Fruit fly (Drosophila melanogaster) whole organism, embryonic: Measurements from ENCODE around the gene cpb.
A peak's percentile ranks its signal among the peaks of the same experiment; 100 is the strongest.

ENCODE experiments used
- Abd-B ChIP-seq: fragments of 200-800 bp; sonication (Bioruptor generic); optimal IDR thresholded peaks from 2 replicates; lab custom pipeline; 2018; ENCODE audit warnings: missing biosample characterization, mild to moderate bottlenecking, missing genetic modification characterization, moderate library complexity
- BtbVII ChIP-seq: fragments of 200-800 bp; sonication (Bioruptor generic); optimal IDR thresholded peaks from 3 replicates; lab custom pipeline; 2017; ENCODE audit warnings: missing biosample characterization, mild to moderate bottlenecking, missing genetic modification characterization
- CG10321 ChIP-seq: fragments of 200-800 bp; sonication (Bioruptor generic); IDR thresholded peaks from 2 replicates; pipeline ENCODE4 v1.3.6; 2022; ENCODE audit warnings: missing biosample characterization, missing genetic modification characterization
- CG12104 ChIP-seq: fragments of 200-800 bp; sonication (Bioruptor generic); optimal IDR thresholded peaks from 3 replicates; lab custom pipeline; 2016; ENCODE audit warnings: missing biosample characterization, missing genetic modification characterization
- CG15601 ChIP-seq: fragments of 200-800 bp; sonication (Bioruptor generic); optimal IDR thresholded peaks from 3 replicates; lab custom pipeline; 2019; ENCODE audit warnings: missing biosample characterization, mild to moderate bottlenecking, missing genetic modification characterization, moderate library complexity
- CG1603 ChIP-seq: fragments of 200-800 bp; sonication (Bioruptor generic); optimal IDR thresholded peaks from 2 replicates; lab custom pipeline; 2019; ENCODE audit warnings: missing biosample characterization, mild to moderate bottlenecking, missing genetic modification characterization, moderate library complexity
- CG18011 ChIP-seq: fragments of 200-800 bp; sonication (Bioruptor generic); optimal IDR thresholded peaks from 2 replicates; lab custom pipeline; 2017; ENCODE audit warnings: missing biosample characterization, missing genetic modification characterization, mild to moderate bottlenecking, moderate library complexity, missing genotype
- CG32532 ChIP-seq: fragments of 200-800 bp; sonication (Bioruptor generic); IDR thresholded peaks from 2 replicates; pipeline ENCODE4 v1.3.6; 2022; ENCODE audit warnings: missing biosample characterization, missing genetic modification characterization
- CG3281 ChIP-seq: fragments of 200-800 bp; sonication (Bioruptor generic); optimal IDR thresholded peaks from 3 replicates; lab custom pipeline; 2017; ENCODE audit warnings: missing biosample characterization, mild to moderate bottlenecking, missing genetic modification characterization
- CG3407 ChIP-seq: fragments of 200-800 bp; sonication (Bioruptor generic); optimal IDR thresholded peaks from 2 replicates; lab custom pipeline; 2018; ENCODE audit warnings: missing biosample characterization, mild to moderate bottlenecking, missing genetic modification characterization
- CG42726 ChIP-seq: fragments of 200-800 bp; sonication (Bioruptor generic); IDR thresholded peaks from 2 replicates; pipeline ENCODE4 v1.3.6; 2022; ENCODE audit warnings: missing biosample characterization, missing genetic modification characterization; ENCODE audit not compliant: partially characterized antibody
- CG4360 ChIP-seq: fragments of 200-800 bp; sonication (Bioruptor generic); IDR thresholded peaks from 2 replicates; pipeline ENCODE4 v1.3.6; 2022; ENCODE audit warnings: missing biosample characterization, missing genetic modification characterization
- CG5180 ChIP-seq: fragments of 200-800 bp; sonication (Bioruptor generic); optimal IDR thresholded peaks from 3 replicates; lab custom pipeline; 2017; ENCODE audit warnings: missing biosample characterization, missing genetic modification characterization, mild to moderate bottlenecking, moderate library complexity, missing genetic modification reagents
- CG6175 ChIP-seq: fragments of 200-800 bp; sonication (Bioruptor generic); IDR thresholded peaks from 3 replicates; pipeline ENCODE4 v1.3.6; 2022; ENCODE audit warnings: missing biosample characterization, missing genetic modification characterization
- CG6813 ChIP-seq: fragments of 200-800 bp; sonication (Bioruptor generic); optimal IDR thresholded peaks from 2 replicates; lab custom pipeline; 2017; ENCODE audit warnings: missing biosample characterization, missing genetic modification characterization, mild to moderate bottlenecking, moderate library complexity, missing genetic modification reagents
- CG8388 ChIP-seq: fragments of 200-800 bp; sonication (Bioruptor generic); optimal IDR thresholded peaks from 2 replicates; lab custom pipeline; 2019; ENCODE audit warnings: missing biosample characterization, mild to moderate bottlenecking, missing genetic modification characterization, moderate library complexity
- CG9437 ChIP-seq: fragments of 200-800 bp; sonication (Bioruptor generic); optimal IDR thresholded peaks from 2 replicates; lab custom pipeline; 2018; ENCODE audit warnings: missing biosample characterization, mild to moderate bottlenecking, missing genetic modification characterization
- CoRest ChIP-seq: fragments of 200-800 bp; sonication (Bioruptor generic); optimal IDR thresholded peaks from 3 replicates; lab custom pipeline; 2018; ENCODE audit warnings: missing biosample characterization, mild to moderate bottlenecking, missing genetic modification characterization, moderate library complexity
- Deaf1 ChIP-seq: fragments of 200-800 bp; optimal IDR thresholded peaks from 3 replicates; lab custom pipeline; 2019; ENCODE audit warnings: missing biosample characterization, mild to moderate bottlenecking, missing genetic modification characterization, moderate library complexity
- Dip3 ChIP-seq: fragments of 200-800 bp; sonication (Bioruptor generic); optimal IDR thresholded peaks from 3 replicates; lab custom pipeline; 2016; ENCODE audit warnings: missing biosample characterization, missing genetic modification characterization
- Dp ChIP-seq: fragments of 200-800 bp; sonication (Bioruptor generic); optimal IDR thresholded peaks from 2 replicates; lab custom pipeline; 2018; ENCODE audit warnings: missing biosample characterization, mild to moderate bottlenecking, missing genetic modification characterization, moderate library complexity
- ERR ChIP-seq: fragments of 200-800 bp; sonication (Bioruptor generic); optimal IDR thresholded peaks from 2 replicates; lab custom pipeline; 2016; ENCODE audit warnings: missing biosample characterization, missing genetic modification characterization
- HLH54F ChIP-seq: fragments of 200-800 bp; sonication (Bioruptor generic); optimal IDR thresholded peaks from 3 replicates; lab custom pipeline; 2016; ENCODE audit warnings: missing biosample characterization, missing genetic modification characterization
- HLHmδ ChIP-seq: fragments of 200-800 bp; sonication (Bioruptor generic); optimal IDR thresholded peaks from 2 replicates; lab custom pipeline; 2018; ENCODE audit warnings: missing biosample characterization, mild to moderate bottlenecking, missing genetic modification characterization, moderate library complexity
- HmgZ ChIP-seq: fragments of 200-800 bp; sonication (Bioruptor generic); optimal IDR thresholded peaks from 2 replicates; lab custom pipeline; 2018; ENCODE audit warnings: missing biosample characterization, mild to moderate bottlenecking, missing genetic modification characterization
- Hr39 ChIP-seq: fragments of >200 bp; optimal IDR thresholded peaks from 2 replicates; lab custom pipeline; 2017
- MBD-R2 ChIP-seq: fragments of 200-800 bp; sonication (Bioruptor generic); IDR thresholded peaks from 2 replicates; pipeline ENCODE4 v1.3.6; 2022; ENCODE audit warnings: missing biosample characterization, missing genetic modification characterization
- Rx ChIP-seq: fragments of 200-800 bp; sonication (Bioruptor generic); IDR thresholded peaks from 2 replicates; pipeline ENCODE4 v1.3.6; 2022; ENCODE audit warnings: missing biosample characterization, missing genetic modification characterization
- Scr ChIP-seq: fragments of 200-800 bp; sonication (Bioruptor generic); IDR thresholded peaks from 2 replicates; pipeline ENCODE4 v1.3.6; 2022; ENCODE audit warnings: missing biosample characterization, missing genetic modification characterization; ENCODE audit not compliant: partially characterized antibody
- chn ChIP-seq: fragments of 200-800 bp; sonication (Bioruptor generic); optimal IDR thresholded peaks from 2 replicates; lab custom pipeline; 2016; ENCODE audit warnings: missing biosample characterization, missing genetic modification characterization
- crp ChIP-seq, 2 experiments: fragments of 200-800 bp; sonication (Bioruptor generic); optimal IDR thresholded peaks; 2 replicates in 1 of 2; 3 replicates in 1 of 2; lab custom pipeline; 2017; ENCODE audit warnings: missing biosample characterization in 2 of 2, missing genetic modification characterization in 2 of 2, mild to moderate bottlenecking in 1 of 2, moderate library complexity in 1 of 2
- dan ChIP-seq: fragments of 200-800 bp; sonication (Bioruptor generic); IDR thresholded peaks from 2 replicates; pipeline ENCODE4 v1.3.6; 2022; ENCODE audit warnings: missing biosample characterization, missing genetic modification characterization
- dati ChIP-seq: fragments of 200-800 bp; sonication (Bioruptor generic); IDR thresholded peaks from 2 replicates; pipeline ENCODE4 v1.3.6; 2022; ENCODE audit warnings: missing biosample characterization, missing genetic modification characterization
- exex ChIP-seq: fragments of 200-800 bp; sonication (Bioruptor generic); optimal IDR thresholded peaks from 4 replicates; lab custom pipeline; 2018; ENCODE audit warnings: missing biosample characterization, mild to moderate bottlenecking, missing genetic modification characterization, moderate library complexity
- her ChIP-seq: fragments of 200-800 bp; sonication (Bioruptor generic); optimal IDR thresholded peaks from 2 replicates; lab custom pipeline; 2016; ENCODE audit warnings: missing biosample characterization, missing genetic modification characterization
- jumu ChIP-seq: fragments of 200-800 bp; sonication (Bioruptor generic); optimal IDR thresholded peaks from 3 replicates; lab custom pipeline; 2016; ENCODE audit warnings: missing biosample characterization, missing genetic modification characterization
- ken ChIP-seq: fragments of 200-800 bp; sonication (Bioruptor generic); IDR thresholded peaks from 3 replicates; pipeline ENCODE4 v1.3.6; 2022; ENCODE audit warnings: missing biosample characterization, missing genetic modification characterization
- lmd ChIP-seq: fragments of 200-800 bp; sonication (Bioruptor generic); IDR thresholded peaks from 2 replicates; pipeline ENCODE4 v1.3.6; 2022; ENCODE audit warnings: missing biosample characterization, missing genetic modification characterization
- pfk ChIP-seq: fragments of 200-800 bp; sonication (Bioruptor generic); optimal IDR thresholded peaks from 2 replicates; lab custom pipeline; 2018; ENCODE audit warnings: missing biosample characterization, mild to moderate bottlenecking, missing genetic modification characterization, moderate library complexity
- pita ChIP-seq: fragments of 200-800 bp; sonication (Bioruptor generic); optimal IDR thresholded peaks from 2 replicates; lab custom pipeline; 2017; ENCODE audit warnings: missing biosample characterization, mild to moderate bottlenecking, missing genetic modification characterization
- pnt ChIP-seq: fragments of 200-800 bp; sonication (Bioruptor generic); optimal IDR thresholded peaks from 3 replicates; lab custom pipeline; 2016; ENCODE audit warnings: missing biosample characterization, missing genetic modification characterization
- pum ChIP-seq: fragments of 200-800 bp; sonication (Bioruptor generic); optimal IDR thresholded peaks from 2 replicates; lab custom pipeline; 2016; ENCODE audit warnings: missing biosample characterization, missing genetic modification characterization
- rib ChIP-seq: fragments of 200-800 bp; sonication (Bioruptor generic); IDR thresholded peaks from 2 replicates; pipeline ENCODE4 v1.3.6; 2022; ENCODE audit warnings: missing biosample characterization, missing genetic modification characterization
- seq ChIP-seq: fragments of 200-800 bp; sonication (Bioruptor generic); IDR thresholded peaks from 2 replicates; pipeline ENCODE4 v1.3.6; 2022; ENCODE audit warnings: missing biosample characterization, missing genetic modification characterization
- sima ChIP-seq: fragments of 200-800 bp; sonication (Bioruptor generic); optimal IDR thresholded peaks from 2 replicates; lab custom pipeline; 2016; ENCODE audit warnings: missing biosample characterization, missing genetic modification characterization
- sqz ChIP-seq: fragments of 200-800 bp; sonication (Bioruptor generic); optimal IDR thresholded peaks from 3 replicates; lab custom pipeline; 2018; ENCODE audit warnings: missing biosample characterization, mild to moderate bottlenecking, missing genetic modification characterization
- stc ChIP-seq: fragments of 200-800 bp; sonication (Bioruptor generic); IDR thresholded peaks from 2 replicates; pipeline ENCODE4 v1.3.6; 2022; ENCODE audit warnings: missing biosample characterization, missing genetic modification characterization
- sug ChIP-seq: fragments of 200-800 bp; optimal IDR thresholded peaks from 2 replicates; lab custom pipeline; 2019; ENCODE audit warnings: missing biosample characterization, mild to moderate bottlenecking, missing genetic modification characterization, moderate library complexity
- usp ChIP-seq: fragments of >200 bp; optimal IDR thresholded peaks from 2 replicates; lab custom pipeline; 2017; ENCODE audit warnings: missing biosample characterization, missing genetic modification characterization
- zfh2 ChIP-seq: fragments of 200-800 bp; sonication (Bioruptor generic); optimal IDR thresholded peaks from 2 replicates; lab custom pipeline; 2016; ENCODE audit warnings: missing biosample characterization, missing genetic modification characterization

Gene cpb

DNA sequence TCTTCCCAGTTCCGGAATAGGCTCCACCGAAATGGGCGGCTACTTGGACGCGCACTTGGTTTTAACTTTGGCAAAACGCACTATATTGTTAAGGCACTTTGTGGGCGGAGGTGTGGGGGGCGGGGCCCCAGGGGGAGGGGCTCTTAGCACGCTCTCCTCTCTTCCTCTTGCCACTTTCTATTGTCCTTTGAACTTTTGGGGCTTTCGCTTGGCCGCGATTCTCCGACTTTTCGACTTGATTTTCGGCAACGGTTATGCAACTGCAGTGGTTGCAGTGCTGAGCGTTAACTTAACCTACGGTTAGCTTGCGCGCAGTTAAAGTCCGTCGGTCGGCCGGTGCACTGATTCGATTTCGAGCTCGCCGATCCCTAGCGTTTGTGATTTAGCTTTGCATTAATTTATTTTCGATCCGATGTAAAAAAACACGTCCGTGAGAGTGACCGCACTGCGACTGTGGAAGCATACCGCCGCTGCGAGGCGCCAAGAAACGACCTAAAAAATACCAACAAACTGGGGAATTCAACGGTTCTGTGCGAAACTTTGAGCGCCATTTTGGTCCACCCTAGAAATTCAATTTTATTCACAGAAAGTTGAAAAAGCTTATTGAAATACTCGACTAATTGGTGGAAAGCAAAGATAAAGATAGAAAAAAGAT, 19.4 kb downstream of the cpb start, which contains the start of gene Rim2 (continued):
- no peak for TF ChIP-seq CG9437 (GFP tag; lab: Kevin White, UChicago)
- peak; percentile 22; the same call in 1 of the 2 replicates for TF ChIP-seq CG4360 (GFP tag; lab: Robert Waterston, UW)
- TF ChIP-seq exex (tag; lab: Kevin White, UChicago), result peak; percentile 25
- TF ChIP-seq chn (GFP tag; lab: Kevin White, UChicago), result peak; percentile 15
- 0 out of 2 replicates have a peak, but pooled peaks have one; percentile 13 for TF ChIP-seq CG10321
- TF ChIP-seq ERR (GFP tag; lab: Kevin White, UChicago), result peak; percentile 61
- TF ChIP-seq CG1603 (tag; lab: Kevin White, UChicago), result peak; percentile 66
- TF ChIP-seq HLH54F (GFP tag; lab: Kevin White, UChicago), result no peak
- TF ChIP-seq pnt, result no peak
- TF ChIP-seq CG5180 (GFP tag; lab: Kevin White, UChicago), result no peak
- TF ChIP-seq sqz (GFP tag; lab: Kevin White, UChicago), result peak; percentile 73
- TF ChIP-seq CG8388 (GFP tag; lab: Kevin White, UChicago), result no peak
- no peak for TF ChIP-seq pfk (GFP tag; lab: Kevin White, UChicago)
- TF ChIP-seq CG12104 (GFP tag; lab: Kevin White, UChicago), result no peak
- peak; percentile 23 for TF ChIP-seq zfh2 (GFP tag; lab: Kevin White, UChicago)
- no peak for TF ChIP-seq dan (GFP tag; lab: Robert Waterston, UW)
- TF ChIP-seq lmd (GFP tag; lab: Robert Waterston, UW), result no peak
- no peak for TF ChIP-seq CG6813 (GFP tag; lab: Kevin White, UChicago)
- peak; percentile 44 for TF ChIP-seq pita (GFP tag; lab: Kevin White, UChicago)
- no peak for TF ChIP-seq rib (GFP tag; lab: Robert Waterston, UW)
- no peak for TF ChIP-seq crp (GFP tag; optimal IDR thresholded peaks at IDR 0.05; lab: Kevin White, UChicago)
- TF ChIP-seq MBD-R2, result peak; percentile 64
- TF ChIP-seq stc, result 0 out of 2 replicates have a peak, but pooled peaks have one; percentile 23
- TF ChIP-seq sima (GFP tag; lab: Kevin White, UChicago), result no peak
- TF ChIP-seq CoRest (tag; lab: Kevin White, UChicago), result peak; percentile 59
- TF ChIP-seq HmgZ (tag; lab: Kevin White, UChicago), result peak; percentile 75
- TF ChIP-seq Abd-B (GFP tag; lab: Kevin White, UChicago), result peak; percentile 3
- TF ChIP-seq Scr (GFP tag; lab: Robert Waterston, UW), result peak; percentile 36; the same call in 1 of the 2 replicates
- peak; percentile 7; the same call in 1 of the 2 replicates for TF ChIP-seq seq (GFP tag; lab: Robert Waterston, UW)
- TF ChIP-seq pum (GFP tag; lab: Kevin White, UChicago), result no peak
- peak; percentile 99 for TF ChIP-seq her (GFP tag; lab: Kevin White, UChicago)
- no peak for TF ChIP-seq Hr39 (lab: Kevin White, UChicago)
- no peak for TF ChIP-seq CG32532 (GFP tag; lab: Robert Waterston, UW)
- no peak for TF ChIP-seq Rx (GFP tag; lab: Robert Waterston, UW)
- peak; percentile 23 for TF ChIP-seq Dip3 (GFP tag; lab: Kevin White, UChicago)
- no peak for TF ChIP-seq dati (GFP tag; lab: Robert Waterston, UW)
- TF ChIP-seq HLHmδ (GFP tag; lab: Kevin White, UChicago), result peak; percentile 8
- no peak for TF ChIP-seq CG3407 (GFP tag; lab: Kevin White, UChicago)
- no peak for TF ChIP-seq CG18011 (GFP tag; lab: Kevin White, UChicago)
- no peak for TF ChIP-seq ken (GFP tag; lab: Robert Waterston, UW)
- TF ChIP-seq CG15601 (tag; lab: Kevin White, UChicago), result peak; percentile 98
- TF ChIP-seq sug (tag; lab: Kevin White, UChicago), result no peak
- TF ChIP-seq Deaf1, result peak; percentile 13
- TF ChIP-seq jumu (GFP tag; lab: Kevin White, UChicago), result peak; percentile 16
- TF ChIP-seq CG6175 (GFP tag; lab: Robert Waterston, UW), result no peak
- TF ChIP-seq CG42726 (GFP tag; lab: Robert Waterston, UW), result peak; percentile 34; the same call in 1 of the 2 replicates
- no peak for TF ChIP-seq BtbVII (GFP tag; lab: Kevin White, UChicago)
- TF ChIP-seq CG3281, result peak; percentile 17
- peak; percentile 82 for TF ChIP-seq Dp (GFP tag; lab: Kevin White, UChicago)
- no peak for TF ChIP-seq usp (GFP tag; lab: Kevin White, UChicago)
